Worm (Caenorhabditis elegans): ENCODE measurements around the gene B0403.3.

- no peak for TF ChIP-seq xbp-1 (tag; optimal IDR thresholded peaks at IDR 0.05)
- no peak for TF ChIP-seq pqm-1 (tag; optimal IDR thresholded peaks at IDR 0.05)
- no peak for TF ChIP-seq snpc-4 (tag; optimal IDR thresholded peaks at IDR 0.05)
- no peak for TF ChIP-seq grh-1 (GFP tag; IDR thresholded peaks at IDR 0.05)
- TF ChIP-seq dpl-1 (GFP tag; optimal IDR thresholded peaks at IDR 0.05), result no peak
Observed at ce11 chrX:7099049-7099448, 35.9 kb upstream of the B0403.3 start.

Data from whole organism, L1 larva.